Fruit fly (Drosophila melanogaster) S2 (cell line): ENCODE results near the gene yem.

ENCODE experiments used
- CG8478 ChIP-seq: fragments of >200 bp; optimal IDR thresholded peaks from 2 replicates; lab custom pipeline; 2018
- CTCF ChIP-seq, 2 experiments: fragments of >200 bp; optimal IDR thresholded peaks; 2 replicates each; lab custom pipeline; 2018

dm6 chr3R:29122817-29123611 lies at the start of gene yem, which contains the start of gene Ctl2:
- TF ChIP-seq CTCF (optimal IDR thresholded peaks at IDR 0.05; lab: Kevin White, UChicago) (no peak), CG8478 (lab: Kevin White, UChicago) (no peak)
